Worm (Caenorhabditis elegans) whole organism, late embryonic: ENCODE results near the gene abu-10.

Experiments used
- C38D4.7 ChIP-seq: fragments of 200-800 bp; sonication (Bioruptor generic); optimal IDR thresholded peaks from 2 replicates; lab custom pipeline; 2018; ENCODE audit warnings: mild to moderate bottlenecking, missing genetic modification characterization, moderate library complexity, missing compliant biosample characterization
- K02D7.2 ChIP-seq: sonication (generic microtip); optimal IDR thresholded peaks from 2 replicates; lab custom pipeline; 2017; ENCODE audit warnings: mild to moderate bottlenecking, missing genetic modification characterization, missing compliant biosample characterization
- K09A11.1 ChIP-seq: sonication (generic microtip); optimal IDR thresholded peaks from 2 replicates; lab custom pipeline; 2017; ENCODE audit warnings: antibody characterized with exemption, mild to moderate bottlenecking, missing genetic modification characterization, missing compliant biosample characterization; ENCODE audit not compliant: insufficient read depth
- T23F11.4 ChIP-seq: fragments of 200-800 bp; sonication (Bioruptor generic); optimal IDR thresholded peaks from 2 replicates; lab custom pipeline; 2018; ENCODE audit warnings: mild to moderate bottlenecking, missing genetic modification characterization, missing compliant biosample characterization
- ama-1 ChIP-seq: fragments of 150-350 bp; optimal IDR thresholded peaks from 2 replicates; lab custom pipeline; 2014
- ceh-14 ChIP-seq: sonication (generic microtip); optimal IDR thresholded peaks from 2 replicates; lab custom pipeline; 2016; ENCODE audit warnings: missing genotype, missing genetic modification characterization, missing compliant biosample characterization
- ceh-2 ChIP-seq: sonication (generic microtip); optimal IDR thresholded peaks from 2 replicates; lab custom pipeline; 2016; ENCODE audit warnings: missing genotype, missing genetic modification characterization, missing compliant biosample characterization
- ceh-22 ChIP-seq: sonication (generic microtip); optimal IDR thresholded peaks from 2 replicates; lab custom pipeline; 2017; ENCODE audit warnings: missing biosample characterization, missing genetic modification characterization
- ceh-34 ChIP-seq: sonication (generic microtip); optimal IDR thresholded peaks from 2 replicates; lab custom pipeline; 2016; ENCODE audit warnings: mild to moderate bottlenecking, missing genetic modification characterization, missing compliant biosample characterization
- ceh-45 ChIP-seq: fragments of 200-800 bp; sonication (Bioruptor generic); IDR thresholded peaks from 2 replicates; pipeline ENCODE4 v1.3.6; 2022; ENCODE audit warnings: missing genetic modification reagents, missing genetic modification characterization, missing compliant biosample characterization
- ceh-9 ChIP-seq: sonication (generic microtip); optimal IDR thresholded peaks from 2 replicates; lab custom pipeline; 2016; ENCODE audit warnings: mild to moderate bottlenecking, missing genetic modification characterization, inconsistent platforms, missing compliant biosample characterization
- elt-2 ChIP-seq: sonication (generic microtip); optimal IDR thresholded peaks from 2 replicates; lab custom pipeline; 2016; ENCODE audit warnings: missing genetic modification reagents, missing genetic modification characterization, missing compliant biosample characterization
- elt-4 ChIP-seq: sonication (generic microtip); optimal IDR thresholded peaks from 2 replicates; lab custom pipeline; 2016; ENCODE audit warnings: missing genetic modification characterization, missing compliant biosample characterization
- fax-1 ChIP-seq: sonication (generic microtip); optimal IDR thresholded peaks from 2 replicates; lab custom pipeline; 2016; ENCODE audit warnings: missing genotype, missing genetic modification characterization, missing compliant biosample characterization
- fkh-10 ChIP-seq: fragments of 150-350 bp; optimal IDR thresholded peaks from 2 replicates; lab custom pipeline; 2014; ENCODE audit warnings: missing biosample characterization, missing genetic modification reagents, missing genetic modification characterization
- fkh-6 ChIP-seq: sonication (generic microtip); optimal IDR thresholded peaks from 2 replicates; lab custom pipeline; 2016; ENCODE audit warnings: missing genetic modification characterization, missing compliant biosample characterization
- hlh-30 ChIP-seq: sonication (generic microtip); optimal IDR thresholded peaks from 2 replicates; lab custom pipeline; 2017; ENCODE audit warnings: antibody characterized with exemption, missing genetic modification characterization, missing compliant biosample characterization; ENCODE audit not compliant: insufficient read depth
- hlh-6 ChIP-seq: sonication (generic microtip); optimal IDR thresholded peaks from 2 replicates; lab custom pipeline; 2016; ENCODE audit warnings: missing genotype, missing genetic modification characterization, missing compliant biosample characterization
- madf-2 ChIP-seq: sonication (generic microtip); optimal IDR thresholded peaks from 2 replicates; lab custom pipeline; 2017; ENCODE audit warnings: missing genetic modification characterization, missing compliant biosample characterization
- nfya-1 ChIP-seq: sonication (generic microtip); optimal IDR thresholded peaks from 2 replicates; lab custom pipeline; 2017; ENCODE audit warnings: missing genetic modification characterization, mild to moderate bottlenecking, missing compliant biosample characterization, antibody characterized with exemption, moderate library complexity
- nhr-11 ChIP-seq: fragments of 150-350 bp; optimal IDR thresholded peaks from 2 replicates; lab custom pipeline; 2014; ENCODE audit warnings: missing biosample characterization, missing genetic modification characterization
- nhr-232 ChIP-seq: sonication (generic microtip); optimal IDR thresholded peaks from 2 replicates; lab custom pipeline; 2016; ENCODE audit warnings: missing genetic modification characterization, missing compliant biosample characterization
- npax-4 ChIP-seq: sonication (generic microtip); optimal IDR thresholded peaks from 2 replicates; lab custom pipeline; 2016; ENCODE audit warnings: missing genetic modification characterization, missing compliant biosample characterization
- odd-2 ChIP-seq: sonication (generic microtip); optimal IDR thresholded peaks from 2 replicates; lab custom pipeline; 2017; ENCODE audit warnings: antibody characterized with exemption, mild to moderate bottlenecking, missing genetic modification characterization, missing compliant biosample characterization
- pag-3 ChIP-seq: sonication (generic microtip); optimal IDR thresholded peaks from 2 replicates; lab custom pipeline; 2016; ENCODE audit warnings: missing compliant biosample characterization, missing genetic modification characterization, borderline replicate concordance
- pat-9 ChIP-seq: fragments of 200-800 bp; sonication (Bioruptor generic); optimal IDR thresholded peaks from 2 replicates; lab custom pipeline; 2018; ENCODE audit warnings: mild to moderate bottlenecking, missing genetic modification characterization, moderate library complexity, missing compliant biosample characterization
- pax-1 ChIP-seq: fragments of 150-350 bp; optimal IDR thresholded peaks from 2 replicates; lab custom pipeline; 2014; ENCODE audit warnings: missing biosample characterization, missing genetic modification characterization
- pha-2 ChIP-seq: sonication (generic microtip); optimal IDR thresholded peaks from 2 replicates; lab custom pipeline; 2017; ENCODE audit warnings: mild to moderate bottlenecking, missing genetic modification characterization, missing compliant biosample characterization
- pqm-1 ChIP-seq: sonication (generic microtip); optimal IDR thresholded peaks from 2 replicates; lab custom pipeline; 2016; ENCODE audit warnings: missing genetic modification characterization, missing compliant biosample characterization
- ref-2 ChIP-seq: sonication (generic microtip); optimal IDR thresholded peaks from 2 replicates; lab custom pipeline; 2016; ENCODE audit warnings: missing genetic modification characterization, missing compliant biosample characterization
- rnt-1 ChIP-seq: sonication (generic microtip); optimal IDR thresholded peaks from 2 replicates; lab custom pipeline; 2016; ENCODE audit warnings: missing genetic modification characterization, missing compliant biosample characterization
- sox-2 ChIP-seq: fragments of 200-800 bp; sonication (Bioruptor generic); IDR thresholded peaks from 2 replicates; pipeline ENCODE4 v1.3.6; 2022; ENCODE audit warnings: missing genetic modification reagents, missing genetic modification characterization, missing compliant biosample characterization
- syd-9 ChIP-seq: sonication (generic microtip); optimal IDR thresholded peaks from 2 replicates; lab custom pipeline; 2016; ENCODE audit warnings: mild to moderate bottlenecking, missing genetic modification characterization, moderate library complexity, missing compliant biosample characterization
- tbx-2 ChIP-seq: sonication (generic microtip); optimal IDR thresholded peaks from 2 replicates; lab custom pipeline; 2016; ENCODE audit warnings: missing genetic modification characterization, missing compliant biosample characterization
- tbx-7 ChIP-seq: sonication (generic microtip); optimal IDR thresholded peaks from 2 replicates; lab custom pipeline; 2016; ENCODE audit warnings: missing genotype, missing genetic modification characterization, missing compliant biosample characterization
- unc-3 ChIP-seq, 2 experiments: fragments of 200-800 bp in 1 of 2; sonication (Bioruptor generic) in 1 of 2; sonication (generic microtip) in 1 of 2; conservative IDR thresholded peaks in 1 of 2; optimal IDR thresholded peaks in 1 of 2; 2 replicates each; pipeline versions ENCODE4 v1.3.6 to Lab custom; 2016 to 2022; ENCODE audit warnings: missing compliant biosample characterization in 2 of 2, missing genetic modification characterization in 2 of 2, missing genetic modification reagents in 1 of 2
- unc-42 ChIP-seq: sonication (generic microtip); optimal IDR thresholded peaks from 2 replicates; lab custom pipeline; 2016; ENCODE audit warnings: missing genotype, missing genetic modification characterization, missing compliant biosample characterization

The abu-10 gene

DNA sequence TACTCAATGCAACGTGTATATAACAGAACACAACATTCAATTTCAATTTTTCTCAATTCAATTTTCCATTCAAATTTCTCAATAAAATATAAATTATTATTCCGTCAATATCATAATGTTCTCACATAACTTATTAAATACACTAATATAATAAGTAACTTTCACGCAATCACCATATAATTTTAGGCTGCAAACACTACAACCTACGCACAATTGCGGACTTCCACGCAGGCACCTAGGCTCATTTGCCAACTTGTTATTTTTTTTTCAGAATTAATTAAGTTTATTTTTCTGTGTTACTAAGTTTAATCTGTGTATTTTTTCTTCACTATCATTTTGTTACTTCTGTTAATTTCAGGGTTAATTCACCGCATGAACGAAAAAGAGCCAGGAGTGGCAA, 25.6 kb upstream of the abu-10 start, which contains the start of gene F47B7.2:
TSS of gene F47B7.2 (plus strand) at position 358 of the 400 bp plus-strand sequence.
- peak; percentile 3 for TF ChIP-seq ceh-14 (tag; lab: Kevin White, UChicago)
- TF ChIP-seq ref-2 (tag; lab: Kevin White, UChicago): no peak
- TF ChIP-seq hlh-30: no peak
- no peak for TF ChIP-seq elt-4
- no peak for TF ChIP-seq nhr-11 (tag; lab: Kevin White, UChicago)
- no peak for TF ChIP-seq C38D4.7
- TF ChIP-seq nfya-1 (tag; lab: Kevin White, UChicago): peak; percentile 2
- TF ChIP-seq odd-2 (tag; lab: Kevin White, UChicago): peak; percentile 14
- TF ChIP-seq unc-42 (tag; lab: Kevin White, UChicago): peak; percentile 74
- peak; percentile 18 for TF ChIP-seq elt-2

DNA sequence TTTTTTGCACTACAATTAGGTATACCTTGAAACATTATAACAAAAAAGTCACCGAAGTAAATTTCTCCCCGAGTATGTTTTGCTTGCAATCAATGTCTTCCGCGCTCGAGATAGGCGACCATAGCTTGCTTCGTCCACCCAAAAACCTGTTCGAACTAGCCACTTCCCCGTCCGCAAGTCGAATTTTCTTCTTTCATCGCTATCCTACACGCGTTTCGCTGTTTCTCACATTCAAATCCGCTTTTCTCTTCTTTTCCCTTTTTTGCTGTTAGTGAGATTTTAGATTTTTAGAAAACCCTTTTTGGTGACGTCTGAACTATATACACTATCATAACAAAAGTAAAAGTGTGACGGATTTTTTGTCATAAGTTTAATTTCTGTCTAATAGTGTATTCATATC, 24.7 kb upstream of the abu-10 start:
- no peak for TF ChIP-seq pha-2
- no peak for TF ChIP-seq pqm-1
- TF ChIP-seq ceh-34 (tag; lab: Kevin White, UChicago): no peak
- no peak for TF ChIP-seq pat-9 (tag; lab: Kevin White, UChicago)
- no peak for TF ChIP-seq syd-9 (tag; lab: Kevin White, UChicago)
- no peak for TF ChIP-seq tbx-7 (tag; lab: Kevin White, UChicago)
- TF ChIP-seq nfya-1 (tag; lab: Kevin White, UChicago): no peak
- no peak for TF ChIP-seq C38D4.7
- no peak for TF ChIP-seq npax-4 (tag; lab: Kevin White, UChicago)
- no peak for TF ChIP-seq sox-2 (GFP tag; lab: Robert Waterston, UW)
- TF ChIP-seq fkh-6 (tag; lab: Kevin White, UChicago): no peak
- TF ChIP-seq T23F11.4 (GFP tag; lab: Kevin White, UChicago): no peak
- TF ChIP-seq K02D7.2 (tag; lab: Kevin White, UChicago): no peak
- no peak for TF ChIP-seq rnt-1
- no peak for TF ChIP-seq K09A11.1 (tag; lab: Kevin White, UChicago)
- TF ChIP-seq tbx-2 (tag; lab: Kevin White, UChicago): no peak
- TF ChIP-seq ceh-2 (tag; lab: Kevin White, UChicago): no peak
- TF ChIP-seq ceh-45 (GFP tag; lab: Robert Waterston, UW): no peak

DNA sequence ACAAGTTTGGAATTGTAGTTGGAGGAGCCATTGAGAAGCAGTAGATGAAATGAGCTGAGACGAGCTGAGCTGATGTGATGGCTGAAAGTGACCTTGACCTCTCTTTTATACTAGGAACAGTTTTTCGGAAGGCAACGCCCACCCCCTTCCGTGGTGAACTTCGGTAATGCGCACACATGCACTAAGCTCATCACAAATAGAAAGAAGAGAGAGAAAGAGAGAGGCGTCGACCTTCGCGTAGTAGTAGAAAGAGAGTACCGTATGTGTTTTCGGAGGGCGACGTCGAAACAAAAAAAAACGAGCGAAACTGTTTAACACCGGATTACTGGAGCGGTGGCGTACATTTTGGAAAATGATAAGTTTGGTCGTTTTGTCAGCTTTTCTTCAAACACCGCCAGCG, 16.9 kb upstream of the abu-10 start, which contains the start of gene marg-1:
TSS of gene marg-1 (minus strand) at position 101 of the 400 bp plus-strand sequence.
- TF ChIP-seq nhr-232 (tag; lab: Kevin White, UChicago) (no peak), fkh-10 (no peak), ama-1 (lab: Kevin White, UChicago) (no peak), unc-3 (GFP tag; conservative IDR thresholded peaks at IDR 0.05; lab: Robert Waterston, UW) (no peak), unc-3 (tag; optimal IDR thresholded peaks at IDR 0.05; lab: Kevin White, UChicago) (no peak), ceh-22 (no peak), ceh-2 (tag; lab: Kevin White, UChicago) (no peak), fax-1 (no peak), ref-2 (tag; lab: Kevin White, UChicago) (no peak), pag-3 (tag; lab: Kevin White, UChicago) (no peak), madf-2 (tag; lab: Kevin White, UChicago) (no peak), ceh-9 (tag; lab: Kevin White, UChicago) (no peak), syd-9 (tag; lab: Kevin White, UChicago) (no peak), pax-1 (tag; lab: Kevin White, UChicago) (no peak), ceh-14 (tag; lab: Kevin White, UChicago) (no peak), odd-2 (tag; lab: Kevin White, UChicago) (no peak), ceh-34 (tag; lab: Kevin White, UChicago) (no peak), hlh-6 (tag; lab: Kevin White, UChicago) (no peak)
